Worm (Caenorhabditis elegans) whole organism, L1 larva: ENCODE measurements around the gene fip-5.

ENCODE experiments used
- alr-1 ChIP-seq: fragments of 200-800 bp; sonication (Bioruptor generic); optimal IDR thresholded peaks from 2 replicates; lab custom pipeline; 2018; ENCODE audit warnings: borderline replicate concordance, mild to moderate bottlenecking, missing genetic modification characterization, missing compliant biosample characterization
- ceh-90 ChIP-seq: sonication (generic microtip); optimal IDR thresholded peaks from 2 replicates; lab custom pipeline; 2016; ENCODE audit warnings: missing genetic modification characterization, missing compliant biosample characterization
- jun-1 ChIP-seq: fragments of 150-350 bp; optimal IDR thresholded peaks from 2 replicates; lab custom pipeline; 2014; ENCODE audit warnings: missing biosample characterization, missing genetic modification reagents, missing genetic modification characterization
- mep-1 ChIP-seq: fragments of 150-350 bp; optimal IDR thresholded peaks from 2 replicates; lab custom pipeline; 2014; ENCODE audit warnings: missing biosample characterization, missing genetic modification characterization
- nhr-77 ChIP-seq: fragments of 150-350 bp; optimal IDR thresholded peaks from 2 replicates; lab custom pipeline; 2014; ENCODE audit warnings: missing biosample characterization, missing genetic modification characterization
- rnt-1 ChIP-seq: sonication (generic microtip); optimal IDR thresholded peaks from 2 replicates; lab custom pipeline; 2016; ENCODE audit warnings: mild to moderate bottlenecking, missing genetic modification characterization, moderate library complexity, missing compliant biosample characterization
- sox-4 ChIP-seq: sonication (generic microtip); optimal IDR thresholded peaks from 2 replicates; lab custom pipeline; 2016; ENCODE audit warnings: missing genetic modification characterization, missing compliant biosample characterization
- unc-62 ChIP-seq: fragments of 150-350 bp; optimal IDR thresholded peaks from 2 replicates; lab custom pipeline; 2014; ENCODE audit warnings: missing biosample characterization, missing genetic modification reagents, missing genetic modification characterization
- xbp-1 ChIP-seq: sonication (generic microtip); optimal IDR thresholded peaks from 2 replicates; lab custom pipeline; 2016; ENCODE audit warnings: missing genetic modification characterization, missing compliant biosample characterization
- ztf-4 ChIP-seq: fragments of 150-350 bp; optimal IDR thresholded peaks from 2 replicates; lab custom pipeline; 2014; ENCODE audit warnings: missing biosample characterization, missing genetic modification characterization

ce11 chrX:10252781-10253180 lies 49.8 kb upstream of the fip-5 start, which contains the start of gene C14H10.2:
- TF ChIP-seq jun-1, result no peak
- no peak for TF ChIP-seq mep-1
- TF ChIP-seq alr-1 (tag; lab: Kevin White, UChicago), result no peak
- no peak for TF ChIP-seq xbp-1
- no peak for TF ChIP-seq sox-4 (tag; lab: Kevin White, UChicago)
- TF ChIP-seq rnt-1, result peak; percentile 7
- no peak for TF ChIP-seq ztf-4
- no peak for TF ChIP-seq ceh-90 (tag; lab: Kevin White, UChicago)
- no peak for TF ChIP-seq nhr-77 (tag; lab: Kevin White, UChicago)
- no peak for TF ChIP-seq unc-62 (GFP tag; lab: Kevin White, UChicago)
